Fruit fly (Drosophila melanogaster) whole organism, prepupa: ENCODE data around the gene Dci.

Experiments used
- CG10631 ChIP-seq: fragments of 200-800 bp; sonication (Bioruptor generic); optimal IDR thresholded peaks from 2 replicates; lab custom pipeline; 2016; ENCODE audit warnings: missing biosample characterization, missing genetic modification characterization
- CG10669 ChIP-seq: fragments of 200-800 bp; sonication (Bioruptor generic); optimal IDR thresholded peaks from 3 replicates; lab custom pipeline; 2018; ENCODE audit warnings: missing biosample characterization, mild to moderate bottlenecking, missing genetic modification characterization, moderate library complexity
- CG11294 ChIP-seq: fragments of 200-800 bp; sonication (Bioruptor generic); IDR thresholded peaks from 2 replicates; pipeline ENCODE4 v1.3.6; 2022; ENCODE audit warnings: missing biosample characterization, missing genetic modification characterization
- CG11902 ChIP-seq: fragments of 200-800 bp; sonication (Bioruptor generic); optimal IDR thresholded peaks from 3 replicates; lab custom pipeline; 2016; ENCODE audit warnings: missing biosample characterization, missing genetic modification characterization
- CG15336 ChIP-seq: fragments of 200-800 bp; sonication (Bioruptor generic); IDR thresholded peaks from 2 replicates; pipeline ENCODE4 v1.3.6; 2022; ENCODE audit warnings: missing biosample characterization, missing genetic modification characterization
- CG1621 ChIP-seq: fragments of 200-800 bp; sonication (Bioruptor generic); optimal IDR thresholded peaks from 3 replicates; lab custom pipeline; 2018; ENCODE audit warnings: missing biosample characterization, mild to moderate bottlenecking, missing genetic modification characterization
- CG16779 ChIP-seq: fragments of 200-800 bp; sonication (Bioruptor generic); optimal IDR thresholded peaks from 3 replicates; lab custom pipeline; 2017; ENCODE audit warnings: missing biosample characterization, mild to moderate bottlenecking, missing genetic modification characterization
- CG31627 ChIP-seq: fragments of 200-800 bp; sonication (Bioruptor generic); optimal IDR thresholded peaks from 3 replicates; lab custom pipeline; 2016; ENCODE audit warnings: missing biosample characterization, missing genetic modification characterization
- CG3919 ChIP-seq: fragments of 200-800 bp; sonication (Bioruptor generic); optimal IDR thresholded peaks from 3 replicates; lab custom pipeline; 2016; ENCODE audit warnings: missing biosample characterization, missing genetic modification characterization
- CG4318 ChIP-seq: fragments of 200-800 bp; sonication (Bioruptor generic); optimal IDR thresholded peaks from 3 replicates; lab custom pipeline; 2017; ENCODE audit warnings: missing biosample characterization, mild to moderate bottlenecking, missing genetic modification characterization
- CG6163 ChIP-seq: fragments of 200-800 bp; sonication (Bioruptor generic); IDR thresholded peaks from 3 replicates; pipeline ENCODE4 v1.3.6; 2022; ENCODE audit warnings: missing biosample characterization, missing genetic modification characterization
- CG6792 ChIP-seq: fragments of 200-800 bp; sonication (Bioruptor generic); optimal IDR thresholded peaks from 3 replicates; lab custom pipeline; 2016; ENCODE audit warnings: missing biosample characterization, missing genetic modification characterization
- CG6808 ChIP-seq: fragments of 200-800 bp; sonication (Bioruptor generic); optimal IDR thresholded peaks from 3 replicates; lab custom pipeline; 2017; ENCODE audit warnings: missing biosample characterization, missing genetic modification characterization, mild to moderate bottlenecking, moderate library complexity, missing genetic modification reagents
- CG6854 ChIP-seq: fragments of 200-800 bp; sonication (Bioruptor generic); optimal IDR thresholded peaks from 2 replicates; lab custom pipeline; 2017; ENCODE audit warnings: missing biosample characterization, mild to moderate bottlenecking, missing genetic modification characterization
- CG7368 ChIP-seq: fragments of 200-800 bp; sonication (Bioruptor generic); optimal IDR thresholded peaks from 3 replicates; lab custom pipeline; 2016; ENCODE audit warnings: missing biosample characterization, missing genetic modification characterization
- CG8119 ChIP-seq: fragments of 200-800 bp; sonication (Bioruptor generic); IDR thresholded peaks from 3 replicates; pipeline ENCODE4 v1.3.6; 2022; ENCODE audit warnings: missing biosample characterization, missing genetic modification characterization
- CG8319 ChIP-seq: fragments of 200-800 bp; sonication (Bioruptor generic); optimal IDR thresholded peaks from 3 replicates; lab custom pipeline; 2016; ENCODE audit warnings: missing biosample characterization, missing genetic modification characterization
- CG8632 ChIP-seq: fragments of 200-800 bp; sonication (Bioruptor generic); optimal IDR thresholded peaks from 3 replicates; lab custom pipeline; 2016; ENCODE audit warnings: missing biosample characterization, missing genetic modification characterization
- CG9139 ChIP-seq: fragments of 200-800 bp; sonication (Bioruptor generic); optimal IDR thresholded peaks from 3 replicates; lab custom pipeline; 2017; ENCODE audit warnings: missing biosample characterization, mild to moderate bottlenecking, missing genetic modification characterization
- Eip75B ChIP-seq: fragments of 200-800 bp; sonication (Bioruptor generic); optimal IDR thresholded peaks from 3 replicates; lab custom pipeline; 2016; ENCODE audit warnings: missing biosample characterization, missing genetic modification characterization
- Eip78C ChIP-seq: fragments of 200-800 bp; sonication (Bioruptor generic); peaks from one replicate; lab custom pipeline; 2016; ENCODE audit warnings: missing biosample characterization, missing genetic modification characterization
- Eip93F ChIP-seq: fragments of 200-800 bp; sonication (Bioruptor generic); optimal IDR thresholded peaks from 2 replicates; lab custom pipeline; 2016; ENCODE audit warnings: missing biosample characterization, mild to moderate bottlenecking, missing genetic modification characterization
- Ets21C ChIP-seq: fragments of 200-800 bp; sonication (Bioruptor generic); optimal IDR thresholded peaks from 3 replicates; lab custom pipeline; 2016; ENCODE audit warnings: missing biosample characterization, missing genetic modification characterization
- Ets96B ChIP-seq: fragments of 200-800 bp; optimal IDR thresholded peaks from 2 replicates; lab custom pipeline; 2019; ENCODE audit warnings: missing biosample characterization, mild to moderate bottlenecking, missing genetic modification characterization, moderate library complexity
- Gug ChIP-seq: fragments of 200-800 bp; sonication (Bioruptor generic); IDR thresholded peaks from 2 replicates; pipeline ENCODE4 v1.3.6; 2022; ENCODE audit warnings: missing biosample characterization, missing genetic modification characterization
- Hr4 ChIP-seq: fragments of 200-800 bp; sonication (Bioruptor generic); optimal IDR thresholded peaks from 3 replicates; lab custom pipeline; 2016; ENCODE audit warnings: missing biosample characterization, missing genetic modification characterization
- Lpt ChIP-seq: fragments of 200-800 bp; sonication (Bioruptor generic); optimal IDR thresholded peaks from 3 replicates; lab custom pipeline; 2016; ENCODE audit warnings: missing biosample characterization, missing genetic modification characterization
- OdsH ChIP-seq: fragments of 200-800 bp; sonication (Bioruptor generic); optimal IDR thresholded peaks from 3 replicates; lab custom pipeline; 2016; ENCODE audit warnings: missing biosample characterization, missing genetic modification characterization
- Smox ChIP-seq: fragments of 200-800 bp; sonication (Bioruptor generic); optimal IDR thresholded peaks from 3 replicates; lab custom pipeline; 2016; ENCODE audit warnings: missing biosample characterization, missing genetic modification characterization
- Sox14 ChIP-seq: fragments of 200-800 bp; sonication (Bioruptor generic); optimal IDR thresholded peaks from 3 replicates; lab custom pipeline; 2016; ENCODE audit warnings: missing biosample characterization, missing genetic modification characterization
- Sox15 ChIP-seq: fragments of 200-800 bp; sonication (Bioruptor generic); optimal IDR thresholded peaks from 3 replicates; lab custom pipeline; 2016; ENCODE audit warnings: missing biosample characterization, missing genetic modification characterization
- achi ChIP-seq: fragments of 200-800 bp; sonication (Bioruptor generic); optimal IDR thresholded peaks from 3 replicates; lab custom pipeline; 2016; ENCODE audit warnings: missing biosample characterization, missing genetic modification characterization
- acj6 ChIP-seq: fragments of 200-800 bp; sonication (Bioruptor generic); optimal IDR thresholded peaks from 3 replicates; lab custom pipeline; 2016; ENCODE audit warnings: missing biosample characterization, missing genetic modification characterization
- dsx ChIP-seq: fragments of 200-800 bp; optimal IDR thresholded peaks from 3 replicates; lab custom pipeline; 2019; ENCODE audit warnings: missing biosample characterization, mild to moderate bottlenecking, missing genetic modification characterization, moderate library complexity; ENCODE audit not compliant: poor library complexity, severe bottlenecking
- eg ChIP-seq: fragments of 200-800 bp; sonication (Bioruptor generic); IDR thresholded peaks from 3 replicates; pipeline ENCODE4 v1.3.6; 2022; ENCODE audit warnings: missing biosample characterization, missing genetic modification characterization
- esn ChIP-seq: fragments of 200-800 bp; sonication (Bioruptor generic); optimal IDR thresholded peaks from 2 replicates; lab custom pipeline; 2016; ENCODE audit warnings: missing biosample characterization, mild to moderate bottlenecking, missing genetic modification characterization, moderate library complexity
- fd59A ChIP-seq: fragments of 200-800 bp; sonication (Bioruptor generic); optimal IDR thresholded peaks from 2 replicates; lab custom pipeline; 2017; ENCODE audit warnings: missing biosample characterization, mild to moderate bottlenecking, missing genetic modification characterization, missing genetic modification reagents
- fd85E ChIP-seq: fragments of 200-800 bp; sonication (Bioruptor generic); optimal IDR thresholded peaks from 3 replicates; lab custom pipeline; 2016; ENCODE audit warnings: missing biosample characterization, missing genetic modification characterization
- fkh ChIP-seq: fragments of 200-800 bp; sonication (Bioruptor generic); optimal IDR thresholded peaks from 3 replicates; lab custom pipeline; 2017; ENCODE audit warnings: missing biosample characterization, mild to moderate bottlenecking, missing genetic modification characterization, moderate library complexity
- lz ChIP-seq: fragments of 200-800 bp; sonication (Bioruptor generic); optimal IDR thresholded peaks from 3 replicates; lab custom pipeline; 2016; ENCODE audit warnings: missing biosample characterization, missing genetic modification characterization
- salr ChIP-seq, 2 experiments: fragments of 200-800 bp; sonication (Bioruptor generic); optimal IDR thresholded peaks; 3 replicates each; lab custom pipeline; 2016 to 2018; ENCODE audit warnings: missing biosample characterization in 2 of 2, missing genetic modification characterization in 2 of 2, mild to moderate bottlenecking in 1 of 2
- spab ChIP-seq: fragments of 200-800 bp; sonication (Bioruptor generic); optimal IDR thresholded peaks from 2 replicates; lab custom pipeline; 2017; ENCODE audit warnings: missing biosample characterization, mild to moderate bottlenecking, missing genetic modification characterization, missing genetic modification reagents
- ss ChIP-seq, 2 experiments: fragments of 200-800 bp; sonication (Bioruptor generic); optimal IDR thresholded peaks; 2 replicates in 1 of 2; 3 replicates in 1 of 2; lab custom pipeline; 2017 to 2018; ENCODE audit warnings: mild to moderate bottlenecking in 2 of 2, missing biosample characterization in 2 of 2, missing genetic modification characterization in 2 of 2, moderate library complexity in 1 of 2
- svp ChIP-seq: fragments of 200-800 bp; sonication (Bioruptor generic); peaks from one replicate; lab custom pipeline; 2016; ENCODE audit warnings: missing biosample characterization, missing genetic modification characterization
- topi ChIP-seq: fragments of 200-800 bp; sonication (Bioruptor generic); optimal IDR thresholded peaks from 3 replicates; lab custom pipeline; 2016; ENCODE audit warnings: missing biosample characterization, missing genetic modification characterization
- vri ChIP-seq: fragments of 200-800 bp; sonication (Bioruptor generic); optimal IDR thresholded peaks from 3 replicates; lab custom pipeline; 2016; ENCODE audit warnings: missing biosample characterization, mild to moderate bottlenecking, missing genetic modification characterization

The Dci gene

DNA sequence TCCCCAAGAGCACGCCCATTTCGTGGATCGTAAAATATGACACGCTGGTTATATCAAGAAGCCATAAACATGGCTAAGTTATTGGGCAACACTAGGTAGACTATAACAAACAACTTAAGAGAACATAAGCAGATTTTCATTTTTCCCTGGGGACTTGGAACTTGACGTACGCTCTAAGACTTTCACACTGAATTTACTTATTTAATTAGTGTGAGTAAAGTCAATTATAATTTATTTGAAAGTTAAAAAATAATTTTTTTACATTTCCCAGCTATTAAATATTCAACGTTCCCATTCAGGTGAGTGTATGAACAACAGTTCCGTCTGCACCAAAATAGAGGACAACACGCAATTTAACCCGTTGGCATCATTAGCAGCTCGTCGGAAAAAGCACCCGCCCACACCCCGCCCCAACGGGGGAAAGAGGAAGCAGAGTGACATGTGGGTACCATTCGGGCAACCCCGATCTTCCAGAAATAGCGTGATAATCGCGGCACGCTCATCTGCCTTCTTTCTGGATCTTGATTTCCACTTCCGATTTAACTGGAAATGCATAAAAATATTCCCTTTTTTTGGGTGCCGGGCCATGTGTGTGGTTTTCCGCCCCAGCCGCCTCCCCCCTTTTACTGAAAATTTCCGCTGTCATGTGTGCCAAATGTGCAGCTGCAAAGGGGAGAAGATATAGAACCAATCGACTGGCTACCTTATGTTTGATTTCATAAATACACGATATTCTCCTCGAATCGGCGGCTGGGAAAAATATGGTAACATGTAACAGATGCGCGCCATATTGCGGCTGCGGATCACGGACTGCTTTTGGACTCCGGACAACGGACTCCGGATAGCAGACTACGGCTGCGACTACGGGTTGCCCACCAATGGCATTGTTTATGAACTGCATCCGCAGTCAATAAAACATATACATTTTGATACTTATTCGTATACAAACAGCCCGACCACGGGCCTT is 35.6 kb upstream of the Dci start:
- no peak for TF ChIP-seq Sox14
- peak; percentile 64 for TF ChIP-seq Eip78C (GFP tag; lab: Kevin White, UChicago)
- no peak for TF ChIP-seq CG7368 (GFP tag; lab: Kevin White, UChicago)
- TF ChIP-seq Ets96B (tag; lab: Kevin White, UChicago): no peak
- no peak for TF ChIP-seq CG11294 (GFP tag; lab: Robert Waterston, UW)
- TF ChIP-seq CG1621 (tag; lab: Kevin White, UChicago): peak; percentile 81
- TF ChIP-seq svp (GFP tag; lab: Kevin White, UChicago): peak; percentile 47
- TF ChIP-seq Hr4 (GFP tag; lab: Kevin White, UChicago): no peak
- TF ChIP-seq Sox15 (GFP tag; lab: Kevin White, UChicago): no peak
- TF ChIP-seq CG15336 (GFP tag; lab: Robert Waterston, UW): 0 out of 2 replicates have a peak, but pooled peaks have one; percentile 18
- TF ChIP-seq CG8319: no peak
- no peak for TF ChIP-seq esn (GFP tag; lab: Kevin White, UChicago)
- no peak for TF ChIP-seq Eip93F
- peak; percentile 37; the same call in 1 of the 3 replicates for TF ChIP-seq eg
- TF ChIP-seq, all 60 proteins: peak for 5

DNA sequence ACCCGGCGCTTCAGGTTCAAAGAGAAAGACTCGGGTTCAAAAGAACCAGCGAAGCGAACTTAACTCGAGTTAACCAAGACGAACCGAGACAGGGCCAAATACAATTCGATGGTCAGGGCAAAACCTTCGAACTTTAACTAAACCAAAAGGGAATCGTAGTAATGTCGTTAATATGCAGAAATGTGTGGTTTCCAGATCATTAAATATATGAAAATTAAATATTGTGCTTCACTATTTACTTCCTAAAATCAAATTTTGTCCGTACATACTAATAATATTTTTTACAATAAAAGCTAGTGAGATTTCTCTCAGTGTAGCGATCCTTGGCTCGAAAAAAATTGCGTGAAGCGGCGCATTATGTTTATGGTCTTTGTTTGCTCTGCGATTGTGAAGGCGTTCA is 33.4 kb upstream of the Dci start:
- TF ChIP-seq CG1621 (tag; lab: Kevin White, UChicago) (peak; percentile 16), fd85E (GFP tag; lab: Kevin White, UChicago) (no peak), CG8632 (GFP tag; lab: Kevin White, UChicago) (peak; percentile 47), CG6808 (GFP tag; lab: Kevin White, UChicago) (no peak), fd59A (GFP tag; lab: Kevin White, UChicago) (no peak), Gug (GFP tag; lab: Robert Waterston, UW) (no peak), CG8119 (peak; percentile 43; the same call in 1 of the 3 replicates), fkh (GFP tag; lab: Kevin White, UChicago) (no peak), OdsH (GFP tag; lab: Kevin White, UChicago) (peak; percentile 56), Eip78C (GFP tag; lab: Kevin White, UChicago) (peak; percentile 92), dsx (GFP tag; lab: Kevin White, UChicago) (peak; percentile 26), topi (GFP tag; lab: Kevin White, UChicago) (peak; percentile 67), CG7368 (GFP tag; lab: Kevin White, UChicago) (peak; percentile 1), CG16779 (tag; lab: Kevin White, UChicago) (no peak), Ets21C (GFP tag; lab: Kevin White, UChicago) (peak; percentile 30), Lpt (GFP tag; lab: Kevin White, UChicago) (no peak), CG6163 (GFP tag; lab: Robert Waterston, UW) (peak; percentile 35; the same call in 1 of the 3 replicates), achi (GFP tag; lab: Kevin White, UChicago) (peak; percentile 49), CG8319 (peak; percentile 32), CG6854 (GFP tag; lab: Kevin White, UChicago) (peak; percentile 37), eg (no peak), CG10669 (GFP tag; lab: Kevin White, UChicago) (peak; percentile 37), acj6 (GFP tag; lab: Kevin White, UChicago) (peak; percentile 69), spab (GFP tag; lab: Kevin White, UChicago) (no peak), lz (GFP tag; lab: Kevin White, UChicago) (peak; percentile 54), CG15336 (GFP tag; lab: Robert Waterston, UW) (no peak), CG6792 (GFP tag; lab: Kevin White, UChicago) (peak; percentile 57), Sox15 (GFP tag; lab: Kevin White, UChicago) (peak; percentile 43), Eip75B (GFP tag; lab: Kevin White, UChicago) (peak; percentile 54), vri (peak; percentile 45), CG11902 (peak; percentile 34), CG3919 (GFP tag; lab: Kevin White, UChicago) (peak; percentile 70), CG4318 (GFP tag; lab: Kevin White, UChicago) (no peak), Ets96B (tag; lab: Kevin White, UChicago) (peak; percentile 39), svp (GFP tag; lab: Kevin White, UChicago) (peak; percentile 84), CG31627 (GFP tag; lab: Kevin White, UChicago) (peak; percentile 53), CG9139 (GFP tag; lab: Kevin White, UChicago) (no peak), esn (GFP tag; lab: Kevin White, UChicago) (peak; percentile 67), salr (GFP tag; optimal IDR thresholded peaks at IDR 0.05; lab: Kevin White, UChicago) (no peak), Smox (peak; percentile 62), ss (GFP tag; optimal IDR thresholded peaks at IDR 0.05; lab: Kevin White, UChicago) (peak in 1 of 2 experiments; percentile 30), CG10631 (GFP tag; lab: Kevin White, UChicago) (peak; percentile 50), Eip93F (no peak)
